Worm (Caenorhabditis elegans) whole organism, L2 larva: ENCODE measurements around the gene ugt-21.

ENCODE experiments used
- C34F6.9 ChIP-seq: fragments of 150-350 bp; optimal IDR thresholded peaks from 2 replicates; lab custom pipeline; 2014; ENCODE audit warnings: missing biosample characterization, missing genetic modification characterization
- R02D3.7 ChIP-seq: fragments of 150-350 bp; optimal IDR thresholded peaks from 2 replicates; lab custom pipeline; 2014; ENCODE audit warnings: missing biosample characterization, missing genetic modification characterization
- Y55F3AM.14 ChIP-seq: fragments of 200-800 bp; sonication (Bioruptor generic); optimal IDR thresholded peaks from 2 replicates; lab custom pipeline; 2018; ENCODE audit warnings: mild to moderate bottlenecking, missing genetic modification characterization, missing compliant biosample characterization
- ZK546.5 ChIP-seq: sonication (generic microtip); optimal IDR thresholded peaks from 2 replicates; lab custom pipeline; 2017; ENCODE audit warnings: missing biosample characterization, missing genetic modification characterization
- alr-1 ChIP-seq: fragments of 150-350 bp; optimal IDR thresholded peaks from 2 replicates; lab custom pipeline; 2014; ENCODE audit warnings: missing biosample characterization, missing genetic modification characterization
- ama-1 ChIP-seq: fragments of 150-350 bp; optimal IDR thresholded peaks from 2 replicates; lab custom pipeline; 2018; ENCODE audit warnings: inconsistent platforms
- ceh-82 ChIP-seq: fragments of 150-350 bp; optimal IDR thresholded peaks from 2 replicates; lab custom pipeline; 2014; ENCODE audit warnings: missing biosample characterization, missing genetic modification characterization
- crh-2 ChIP-seq: sonication (generic microtip); optimal IDR thresholded peaks from 2 replicates; lab custom pipeline; 2017; ENCODE audit warnings: missing biosample characterization, missing genetic modification characterization
- egl-27 ChIP-seq: sonication (generic microtip); optimal IDR thresholded peaks from 3 replicates; lab custom pipeline; 2017; ENCODE audit warnings: missing biosample characterization, missing genetic modification reagents, missing genetic modification characterization
- elt-1 ChIP-seq: fragments of 150-350 bp; optimal IDR thresholded peaks from 2 replicates; lab custom pipeline; 2014; ENCODE audit warnings: missing biosample characterization, missing genetic modification characterization
- elt-3 ChIP-seq: sonication (generic microtip); optimal IDR thresholded peaks from 2 replicates; lab custom pipeline; 2017; ENCODE audit warnings: missing biosample characterization, missing genetic modification characterization
- fos-1 ChIP-seq: fragments of 150-350 bp; optimal IDR thresholded peaks from 2 replicates; lab custom pipeline; 2014; ENCODE audit warnings: missing biosample characterization, missing genetic modification characterization
- gmeb-1 ChIP-seq: fragments of 150-350 bp; optimal IDR thresholded peaks from 2 replicates; lab custom pipeline; 2014; ENCODE audit warnings: missing biosample characterization, missing genetic modification characterization
- lin-11 ChIP-seq: fragments of 150-350 bp; sonication (generic microtip); optimal IDR thresholded peaks from 2 replicates; lab custom pipeline; 2014; ENCODE audit warnings: missing biosample characterization, missing genetic modification characterization, inconsistent platforms, mixed read lengths
- lin-39 ChIP-seq: fragments of 150-350 bp; optimal IDR thresholded peaks from 2 replicates; lab custom pipeline; 2014; ENCODE audit warnings: missing biosample characterization, missing genetic modification reagents, missing genetic modification characterization
- mab-5 ChIP-seq: fragments of 150-350 bp; optimal IDR thresholded peaks from 2 replicates; lab custom pipeline; 2014; ENCODE audit warnings: missing biosample characterization, missing genetic modification characterization
- mdl-1 ChIP-seq, 2 experiments: fragments of 150-350 bp in 1 of 2; sonication (generic microtip) in 1 of 2; optimal IDR thresholded peaks; 2 replicates each; lab custom pipeline; 2017; ENCODE audit warnings: missing biosample characterization in 2 of 2, missing genetic modification characterization in 2 of 2
- nhr-10 ChIP-seq: sonication (generic microtip); optimal IDR thresholded peaks from 2 replicates; lab custom pipeline; 2017; ENCODE audit warnings: missing biosample characterization, missing genetic modification characterization
- nhr-11 ChIP-seq: fragments of 150-350 bp; optimal IDR thresholded peaks from 2 replicates; lab custom pipeline; 2014; ENCODE audit warnings: missing biosample characterization, missing genetic modification characterization
- nhr-12 ChIP-seq: fragments of 150-350 bp; optimal IDR thresholded peaks from 2 replicates; lab custom pipeline; 2014; ENCODE audit warnings: missing biosample characterization, missing genetic modification characterization
- nhr-129 ChIP-seq: fragments of 150-350 bp; optimal IDR thresholded peaks from 2 replicates; lab custom pipeline; 2014; ENCODE audit warnings: missing biosample characterization, missing genetic modification characterization
- nhr-23 ChIP-seq: fragments of 150-350 bp; optimal IDR thresholded peaks from 2 replicates; lab custom pipeline; 2014; ENCODE audit warnings: missing biosample characterization, missing genetic modification reagents, missing genetic modification characterization
- nhr-237 ChIP-seq: fragments of 150-350 bp; optimal IDR thresholded peaks from 2 replicates; lab custom pipeline; 2014; ENCODE audit warnings: missing biosample characterization, missing genetic modification characterization
- nhr-6 ChIP-seq: fragments of 150-350 bp; optimal IDR thresholded peaks from 2 replicates; lab custom pipeline; 2014; ENCODE audit warnings: missing biosample characterization, missing genetic modification characterization
- nhr-77 ChIP-seq: fragments of 150-350 bp; optimal IDR thresholded peaks from 2 replicates; lab custom pipeline; 2014; ENCODE audit warnings: missing biosample characterization, missing genetic modification characterization
- peb-1 ChIP-seq: fragments of 150-350 bp; optimal IDR thresholded peaks from 2 replicates; lab custom pipeline; 2014; ENCODE audit warnings: missing biosample characterization, missing genetic modification characterization
- skn-1 ChIP-seq: sonication (generic microtip); optimal IDR thresholded peaks from 2 replicates; lab custom pipeline; 2017; ENCODE audit warnings: missing biosample characterization, missing genetic modification characterization
- sma-3 ChIP-seq: sonication (generic microtip); optimal IDR thresholded peaks from 2 replicates; lab custom pipeline; 2016; ENCODE audit warnings: missing genetic modification reagents, missing genetic modification characterization, missing compliant biosample characterization
- snpc-4 ChIP-seq: fragments of 150-350 bp; optimal IDR thresholded peaks from 2 replicates; lab custom pipeline; 2014; ENCODE audit warnings: missing biosample characterization, missing genetic modification characterization
- unc-39 ChIP-seq: fragments of 150-350 bp; optimal IDR thresholded peaks from 2 replicates; lab custom pipeline; 2014; ENCODE audit warnings: missing biosample characterization, missing genetic modification characterization
- unc-55 ChIP-seq: fragments of 150-350 bp; sonication (generic microtip); optimal IDR thresholded peaks from 3 replicates; lab custom pipeline; 2014; ENCODE audit warnings: missing biosample characterization, missing genetic modification reagents, missing genetic modification characterization
- unc-62 ChIP-seq: fragments of 150-350 bp; optimal IDR thresholded peaks from 2 replicates; lab custom pipeline; 2014; ENCODE audit warnings: missing biosample characterization, missing genetic modification reagents, missing genetic modification characterization
- zag-1 ChIP-seq: fragments of 150-350 bp; optimal IDR thresholded peaks from 2 replicates; lab custom pipeline; 2014; ENCODE audit warnings: missing biosample characterization, missing genetic modification characterization
- ztf-1 ChIP-seq: fragments of 200-800 bp; sonication (Bioruptor generic); conservative IDR thresholded peaks from 2 replicates; pipeline ENCODE4 v1.3.6; 2022; ENCODE audit warnings: missing genetic modification characterization, missing compliant biosample characterization
- ztf-4 ChIP-seq: fragments of 150-350 bp; optimal IDR thresholded peaks from 2 replicates; lab custom pipeline; 2014; ENCODE audit warnings: missing biosample characterization, missing genetic modification characterization

Gene ugt-21

DNA sequence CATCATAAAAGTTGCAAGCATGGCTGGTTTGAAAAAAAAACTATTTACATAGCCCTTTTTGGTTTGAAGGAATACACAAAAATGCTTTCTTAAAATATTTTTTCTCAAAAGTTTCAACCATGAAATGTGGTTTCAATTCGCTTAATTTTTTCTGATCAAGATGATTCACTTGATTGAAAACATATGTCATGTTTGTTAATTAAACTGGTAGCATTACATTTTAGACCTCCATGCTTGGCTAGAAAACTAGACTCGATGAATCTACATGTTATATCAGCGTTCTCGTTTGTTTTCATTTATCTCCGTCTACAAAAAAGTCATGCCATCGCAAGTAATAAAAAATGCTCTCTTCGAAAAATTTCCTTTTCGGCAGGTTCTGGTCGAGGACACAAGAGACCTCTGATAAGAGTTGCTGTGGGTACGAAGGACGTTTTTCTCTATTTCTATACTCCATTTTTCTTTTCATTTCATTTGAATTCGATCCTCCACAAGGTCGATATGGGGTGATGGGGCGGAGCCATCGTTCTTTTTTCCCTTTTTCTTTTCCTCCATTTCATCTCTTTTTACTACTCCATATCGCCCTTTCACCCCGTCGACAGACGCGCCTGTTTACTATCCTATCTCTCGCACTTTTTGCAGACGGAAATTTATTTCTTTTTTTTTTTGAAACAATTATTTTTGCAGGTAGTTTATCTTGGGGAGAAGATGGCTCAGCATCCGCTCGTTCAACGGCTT lies 25.7 kb downstream of the ugt-21 start, which contains the start of gene elo-1 (continued):
- TF ChIP-seq egl-27 (peak; percentile 27), mdl-1 (tag; optimal IDR thresholded peaks at IDR 0.05; lab: Kevin White, UChicago) (no peak), nhr-10 (tag; lab: Kevin White, UChicago) (no peak), ZK546.5 (no peak), sma-3 (GFP tag; lab: Kevin White, UChicago) (peak; percentile 61), alr-1 (no peak), nhr-6 (tag; lab: Kevin White, UChicago) (peak; percentile 12), unc-55 (GFP tag; lab: Kevin White, UChicago) (no peak), ceh-82 (tag; lab: Kevin White, UChicago) (no peak)
- TF ChIP-seq, all 48 proteins: peak for 13

DNA sequence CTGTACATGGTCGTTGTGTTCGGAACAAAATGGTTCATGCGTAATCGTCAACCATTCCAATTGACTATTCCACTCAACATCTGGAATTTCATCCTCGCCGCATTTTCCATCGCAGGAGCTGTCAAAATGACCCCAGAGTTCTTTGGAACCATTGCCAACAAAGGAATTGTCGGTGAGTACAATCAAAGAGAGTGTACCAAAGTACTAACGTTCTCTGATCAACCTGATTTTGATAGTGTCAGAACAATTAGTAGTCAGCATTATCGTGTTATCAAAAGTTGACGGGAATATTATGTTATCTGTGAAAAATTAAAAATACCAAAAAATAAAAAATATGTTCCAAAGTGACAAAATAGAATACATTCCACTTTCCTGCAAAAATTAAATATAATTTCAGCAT lies 26.9 kb downstream of the ugt-21 start:
- TF ChIP-seq ceh-82 (tag; lab: Kevin White, UChicago) (no peak), fos-1 (tag; lab: Kevin White, UChicago) (peak; percentile 5)

DNA sequence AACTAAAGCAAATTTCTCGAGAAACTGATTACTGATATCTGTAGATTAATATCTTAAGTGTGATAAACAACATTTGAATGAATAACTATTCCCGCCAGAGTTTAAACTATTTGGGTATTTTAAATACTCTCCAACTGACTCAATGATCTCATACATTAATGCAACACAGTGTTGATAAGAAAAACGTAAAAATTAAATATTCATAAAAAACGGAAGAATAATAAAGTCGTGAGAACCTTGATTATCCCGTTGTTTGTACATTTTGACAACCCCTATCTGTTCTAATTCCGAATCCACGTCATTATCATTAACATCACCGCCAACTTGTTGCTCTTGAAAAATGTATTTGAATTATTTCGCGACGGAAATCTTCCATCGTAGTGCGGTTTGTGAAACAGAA lies 29.5 kb downstream of the ugt-21 start, which contains the start of gene elo-7:
Gene elo-7 (plus strand): TSS at position 301 of the 400 bp plus-strand sequence.
- TF ChIP-seq unc-39 (no peak), nhr-12 (no peak), nhr-23 (no peak), lin-39 (tag; lab: Kevin White, UChicago) (no peak), gmeb-1 (tag; lab: Kevin White, UChicago) (no peak), egl-27 (no peak), ceh-82 (tag; lab: Kevin White, UChicago) (no peak), elt-3 (tag; lab: Kevin White, UChicago) (no peak), nhr-11 (tag; lab: Kevin White, UChicago) (no peak), snpc-4 (no peak), crh-2 (no peak)

DNA sequence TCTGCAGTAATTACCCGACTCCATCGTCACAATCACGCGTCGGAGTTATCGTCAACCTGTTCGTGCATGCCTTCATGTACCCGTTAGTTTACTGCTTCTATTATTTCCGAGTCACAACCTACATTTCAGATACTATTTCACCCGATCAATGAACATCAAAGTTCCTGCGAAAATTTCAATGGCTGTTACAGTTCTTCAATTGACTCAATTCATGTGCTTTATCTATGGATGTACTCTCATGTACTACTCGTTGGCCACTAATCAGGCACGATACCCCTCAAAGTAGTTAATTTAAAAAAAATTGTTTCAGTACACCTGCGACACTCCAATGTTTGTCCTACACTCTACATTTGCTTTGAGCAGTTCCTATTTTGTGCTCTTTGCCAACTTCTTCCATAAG lies 30.7 kb downstream of the ugt-21 start:
- TF ChIP-seq unc-39 = no peak
- no peak for TF ChIP-seq ama-1
- no peak for TF ChIP-seq ztf-1 (GFP tag; lab: Robert Waterston, UW)
- no peak for TF ChIP-seq gmeb-1 (tag; lab: Kevin White, UChicago)
- TF ChIP-seq lin-11 (tag; lab: Kevin White, UChicago) = no peak
- TF ChIP-seq egl-27 = no peak
- TF ChIP-seq nhr-237 (tag; lab: Kevin White, UChicago) = no peak
- no peak for TF ChIP-seq mdl-1 (tag; optimal IDR thresholded peaks at IDR 0.05; lab: Kevin White, UChicago)
- no peak for TF ChIP-seq unc-62
- no peak for TF ChIP-seq nhr-23
- no peak for TF ChIP-seq ztf-4 (tag; lab: Kevin White, UChicago)
- no peak for TF ChIP-seq Y55F3AM.14 (GFP tag; lab: Kevin White, UChicago)
- TF ChIP-seq peb-1 (tag; lab: Kevin White, UChicago) = no peak

DNA sequence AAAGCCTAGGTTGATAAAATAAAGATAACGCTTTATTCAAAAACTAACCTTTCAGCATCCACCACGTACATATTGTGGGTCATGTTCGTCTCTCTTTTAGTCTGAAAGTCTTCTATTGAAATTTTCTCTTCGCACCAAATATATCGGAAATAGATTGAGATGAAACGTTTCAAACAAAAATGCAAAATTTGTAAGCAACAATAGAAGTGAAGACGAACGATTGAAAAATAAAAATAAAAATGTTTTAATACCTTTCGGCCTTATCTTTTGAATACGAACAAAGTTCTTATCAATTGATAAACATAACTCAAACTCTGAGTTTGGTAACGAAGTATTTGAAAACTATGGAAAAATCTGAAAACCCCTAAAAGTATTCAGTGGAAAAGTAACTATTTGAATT lies 33.0 kb downstream of the ugt-21 start, which contains the start of gene F56H11.2:
Gene F56H11.2 (minus strand): TSS at position 101 of the 400 bp plus-strand sequence.
- no peak for TF ChIP-seq nhr-77 (tag; lab: Kevin White, UChicago)
- TF ChIP-seq unc-39 = no peak
- no peak for TF ChIP-seq mab-5
- no peak for TF ChIP-seq snpc-4
- TF ChIP-seq C34F6.9 (tag; lab: Kevin White, UChicago) = no peak
- TF ChIP-seq zag-1 = no peak
- no peak for TF ChIP-seq peb-1 (tag; lab: Kevin White, UChicago)
- no peak for TF ChIP-seq nhr-129 (tag; lab: Kevin White, UChicago)
- TF ChIP-seq nhr-6 (tag; lab: Kevin White, UChicago) = no peak
- TF ChIP-seq elt-3 (tag; lab: Kevin White, UChicago) = no peak
- TF ChIP-seq nhr-237 (tag; lab: Kevin White, UChicago) = no peak
- TF ChIP-seq egl-27 = no peak
- no peak for TF ChIP-seq ztf-4 (tag; lab: Kevin White, UChicago)
- TF ChIP-seq elt-1 (tag; lab: Kevin White, UChicago) = no peak
- TF ChIP-seq Y55F3AM.14 (GFP tag; lab: Kevin White, UChicago) = no peak
- no peak for TF ChIP-seq ama-1
- no peak for TF ChIP-seq R02D3.7 (tag; lab: Kevin White, UChicago)
- no peak for TF ChIP-seq skn-1 (tag; lab: Kevin White, UChicago)
- no peak for TF ChIP-seq alr-1
